Worm (Caenorhabditis elegans) whole organism, L3 larva: ENCODE data around the gene tmed-1.

Source experiments
- R02D3.7 ChIP-seq: fragments of 150-350 bp; optimal IDR thresholded peaks from 2 replicates; lab custom pipeline; 2014; ENCODE audit warnings: missing biosample characterization, missing genetic modification characterization
- ama-1 ChIP-seq: fragments of 150-350 bp; optimal IDR thresholded peaks from 2 replicates; lab custom pipeline; 2018
- ztf-11 ChIP-seq: fragments of 150-350 bp; optimal IDR thresholded peaks from 2 replicates; lab custom pipeline; 2014; ENCODE audit warnings: missing biosample characterization, missing genetic modification characterization

DNA sequence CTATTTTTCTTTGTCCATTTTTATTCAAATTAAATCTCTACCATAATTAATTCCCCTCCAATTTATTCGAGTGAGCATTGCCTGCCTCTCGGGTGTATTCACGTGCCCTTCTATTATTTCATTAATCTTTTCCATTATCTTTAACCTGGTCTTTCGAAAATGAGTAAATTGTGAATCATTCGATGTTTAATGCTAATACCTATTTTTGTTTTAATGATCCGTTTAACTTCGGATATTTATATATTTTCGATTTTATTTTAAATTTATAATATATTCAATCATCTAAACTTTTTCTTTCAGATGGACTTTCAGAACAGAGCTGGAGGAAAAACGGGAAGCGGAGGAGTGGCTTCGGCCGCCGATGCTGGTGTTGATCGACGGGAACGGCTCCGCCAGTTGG is 6.2 kb upstream of the tmed-1 start, which contains the start of gene repo-1:
- no peak for TF ChIP-seq R02D3.7 (tag; lab: Kevin White, UChicago)
- no peak for TF ChIP-seq ztf-11 (tag; lab: Kevin White, UChicago)
- TF ChIP-seq ama-1 (lab: Kevin White, UChicago), result no peak
